Fruit fly (Drosophila melanogaster): ENCODE measurements around the gene Kap-alpha3.

Kap-alpha3 gene

DNA sequence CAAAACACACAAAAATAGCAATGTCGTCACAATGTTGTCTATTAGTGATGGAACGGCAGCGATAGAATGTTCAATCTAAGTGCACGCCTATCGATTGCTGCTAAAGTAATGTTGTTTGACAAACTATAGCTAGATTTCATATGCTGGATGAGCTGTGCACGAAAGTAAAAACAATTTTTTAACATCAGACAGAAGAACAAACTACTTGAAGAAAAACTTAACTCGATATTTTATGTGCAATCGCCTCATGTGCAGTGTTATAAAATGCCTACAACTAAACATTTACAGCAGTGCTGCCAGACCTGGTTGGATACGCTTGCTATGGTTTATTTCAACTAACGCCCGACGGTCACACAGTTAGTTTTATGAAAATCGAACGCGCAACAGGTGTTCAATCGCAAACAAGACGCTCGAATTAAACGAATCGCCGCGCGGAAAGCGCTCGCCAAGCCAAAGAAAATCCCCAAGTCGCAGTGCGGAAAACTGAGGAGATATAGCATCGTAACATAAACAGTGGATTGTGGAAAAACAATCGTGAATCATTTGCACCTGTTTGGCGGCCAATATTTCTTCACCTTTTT, 13.5 kb upstream of the Kap-alpha3 start, which contains the start of the genes bocks and CG8312 (continued):
- TF ChIP-seq CG15011 (GFP tag; optimal IDR thresholded peaks at IDR 0.05): no peak
- TF ChIP-seq zf30C (GFP tag; optimal IDR thresholded peaks at IDR 0.05): no peak
- no peak for TF ChIP-seq Hmx (GFP tag; optimal IDR thresholded peaks at IDR 0.05)
- no peak for TF ChIP-seq en (GFP tag; optimal IDR thresholded peaks at IDR 0.05)
- no peak for TF ChIP-seq bsh (GFP tag; optimal IDR thresholded peaks at IDR 0.05)
- TF ChIP-seq dysf (GFP tag; IDR thresholded peaks at IDR 0.05): no peak
- no peak for TF ChIP-seq pfk (GFP tag; optimal IDR thresholded peaks at IDR 0.05)
- TF ChIP-seq CG17802 (tag; optimal IDR thresholded peaks at IDR 0.05): no peak
- TF ChIP-seq tio (GFP tag; optimal IDR thresholded peaks at IDR 0.05): no peak
- no peak for TF ChIP-seq Ada2b (GFP tag; IDR thresholded peaks at IDR 0.05)
- TF ChIP-seq CG6683 (GFP tag; optimal IDR thresholded peaks at IDR 0.05): no peak
- TF ChIP-seq CG4854 (GFP tag; optimal IDR thresholded peaks at IDR 0.05): peak; percentile 3
- peak; percentile 92 for TF ChIP-seq CG2116 (GFP tag; optimal IDR thresholded peaks at IDR 0.05)
- no peak for TF ChIP-seq CG17568 (GFP tag; optimal IDR thresholded peaks at IDR 0.05)
- TF ChIP-seq Med (GFP tag): peak; percentile 94
- TF ChIP-seq CG5953 (GFP tag; IDR thresholded peaks at IDR 0.05): no peak
- TF ChIP-seq CG4820 (GFP tag; optimal IDR thresholded peaks at IDR 0.05): peak; percentile 39
- TF ChIP-seq Stat92E (GFP tag; optimal IDR thresholded peaks at IDR 0.05): no peak
- no peak for TF ChIP-seq TFAM (GFP tag; optimal IDR thresholded peaks at IDR 0.05)
- no peak for TF ChIP-seq Dbx (GFP tag; IDR thresholded peaks at IDR 0.05)
- TF ChIP-seq CG15269 (tag; optimal IDR thresholded peaks at IDR 0.05): peak; percentile 1
- TF ChIP-seq Awh (GFP tag; IDR thresholded peaks at IDR 0.05): no peak
- TF ChIP-seq CG32532 (GFP tag; IDR thresholded peaks at IDR 0.05): no peak
- TF ChIP-seq CG13894 (tag; optimal IDR thresholded peaks at IDR 0.05): peak; percentile 70
- no peak for TF ChIP-seq fd96Cb (tag; optimal IDR thresholded peaks at IDR 0.05)
- TF ChIP-seq Fer2 (tag; optimal IDR thresholded peaks at IDR 0.05): no peak
- no peak for TF ChIP-seq klu (GFP tag; IDR thresholded peaks at IDR 0.05)
- no peak for TF ChIP-seq toy (GFP tag; IDR thresholded peaks at IDR 0.05)
- no peak for TF ChIP-seq ash1 (GFP tag; optimal IDR thresholded peaks at IDR 0.05)
- no peak for TF ChIP-seq CG6175 (GFP tag; IDR thresholded peaks at IDR 0.05)
- TF ChIP-seq NfI (GFP tag; optimal IDR thresholded peaks at IDR 0.05): peak; percentile 26
- TF ChIP-seq CG14441 (GFP tag; IDR thresholded peaks at IDR 0.05): no peak
- no peak for TF ChIP-seq jigr1 (GFP tag; IDR thresholded peaks at IDR 0.05)
- TF ChIP-seq CG13123 (GFP tag; optimal IDR thresholded peaks at IDR 0.05): peak; percentile 5
- peak; percentile 99 for TF ChIP-seq Sin3A (optimal IDR thresholded peaks at IDR 0.05)
- no peak for TF ChIP-seq ac (GFP tag; optimal IDR thresholded peaks at IDR 0.05)
- TF ChIP-seq CG16815 (GFP tag; optimal IDR thresholded peaks at IDR 0.05): no peak
- no peak for TF ChIP-seq bcd (GFP tag; optimal IDR thresholded peaks at IDR 0.05)
- no peak for TF ChIP-seq CG9215 (GFP tag; IDR thresholded peaks at IDR 0.05)
- TF ChIP-seq tll (GFP tag; optimal IDR thresholded peaks at IDR 0.05): no peak
- TF ChIP-seq CG4730 (GFP tag; IDR thresholded peaks at IDR 0.05): no peak

DNA sequence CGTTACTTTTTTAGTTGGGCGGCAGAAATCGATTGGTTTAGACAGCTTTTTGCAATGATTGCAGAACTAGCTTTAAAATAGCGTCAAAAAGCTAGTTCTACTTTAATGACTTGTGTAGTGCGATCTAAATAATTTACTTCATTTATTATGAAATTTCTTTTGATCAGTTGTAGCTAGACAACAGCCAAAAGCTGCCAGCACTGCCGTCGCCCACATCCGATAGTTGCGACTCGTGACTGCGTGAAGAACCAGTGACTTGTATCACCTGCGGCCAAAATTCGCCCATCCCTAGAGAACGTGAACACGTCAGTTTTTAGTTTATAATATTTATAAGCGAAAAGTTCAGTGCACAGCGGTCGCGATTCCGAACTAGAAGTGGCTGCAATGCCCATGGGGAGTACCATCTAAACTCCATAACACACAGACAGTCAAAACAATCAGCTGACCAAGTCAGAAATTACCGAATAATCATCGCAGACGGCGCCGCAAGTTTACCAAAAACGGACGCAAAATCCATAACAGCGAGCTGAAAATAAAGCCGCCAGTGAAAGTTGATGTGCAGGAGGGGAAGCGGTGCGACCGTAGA, 9.2 kb upstream of the Kap-alpha3 start, which contains the start of gene P58IPK:
TSS of gene P58IPK (plus strand) at position 280 of the 586 bp plus-strand sequence.
- no peak for TF ChIP-seq C15 (GFP tag; IDR thresholded peaks at IDR 0.05)
- no peak for TF ChIP-seq CG14050 (GFP tag; IDR thresholded peaks at IDR 0.05)
- no peak for TF ChIP-seq CG32767 (GFP tag; IDR thresholded peaks at IDR 0.05)
- TF ChIP-seq CG9437 (GFP tag; optimal IDR thresholded peaks at IDR 0.05): peak; percentile 26
- TF ChIP-seq CG17385 (GFP tag; optimal IDR thresholded peaks at IDR 0.05): peak; percentile 4
- no peak for TF ChIP-seq odd (GFP tag; optimal IDR thresholded peaks at IDR 0.05)
- TF ChIP-seq pho (GFP tag; optimal IDR thresholded peaks at IDR 0.05): peak; percentile 75
- TF ChIP-seq hbn (GFP tag; IDR thresholded peaks at IDR 0.05; ENCODE audit: partially characterized antibody): peak; percentile 88
- TF ChIP-seq CG11504 (tag; optimal IDR thresholded peaks at IDR 0.05): no peak
- peak; percentile 69 for TF ChIP-seq tin (GFP tag; optimal IDR thresholded peaks at IDR 0.05)
- peak; percentile 9 for TF ChIP-seq scrt (GFP tag; optimal IDR thresholded peaks at IDR 0.05)
- peak; percentile 97 for TF ChIP-seq Sry-δ (GFP tag; optimal IDR thresholded peaks at IDR 0.05)

Data from whole organism, embryonic.